Fruit fly (Drosophila melanogaster): ENCODE data around the gene pns.

- TF ChIP-seq dmrt93B (GFP tag; optimal IDR thresholded peaks at IDR 0.05) (peak; percentile 84), fru (GFP tag; optimal IDR thresholded peaks at IDR 0.05) (peak; percentile 80), Vsx2 (GFP tag; optimal IDR thresholded peaks at IDR 0.05; ENCODE audit: partially characterized antibody) (no peak), Mio (GFP tag; optimal IDR thresholded peaks at IDR 0.05) (no peak), Myc (optimal IDR thresholded peaks at IDR 0.05) (no peak), h (GFP tag; optimal IDR thresholded peaks at IDR 0.05) (peak; percentile 90), CrebA (GFP tag; optimal IDR thresholded peaks at IDR 0.05; ENCODE audit: borderline replicate concordance) (no peak), usp (GFP tag; optimal IDR thresholded peaks at IDR 0.05) (no peak), dsf (GFP tag; optimal IDR thresholded peaks at IDR 0.05; ENCODE audit: borderline replicate concordance) (no peak), psq (GFP tag; optimal IDR thresholded peaks at IDR 0.05) (peak; percentile 84), Dfd (GFP tag; optimal IDR thresholded peaks at IDR 0.05) (no peak), lola (GFP tag; optimal IDR thresholded peaks at IDR 0.05) (no peak), Sp1 (GFP tag; optimal IDR thresholded peaks at IDR 0.05) (peak; percentile 87)
Measured at dm6 chr3L:1558178-1558788, 21.3 kb downstream of the pns start, which contains the start of the genes Pex10 and CG12099.

Measured in whole organism, wandering third instar larva.